Fruit fly (Drosophila melanogaster) whole organism: ENCODE data around the gene Gr10b.

Experiments
- CG8478 ChIP-seq: fragments of >200 bp; optimal IDR thresholded peaks from 2 replicates; lab custom pipeline; 2018; ENCODE audit warnings: inconsistent platforms
- pan ChIP-seq: fragments of >200 bp; optimal IDR thresholded peaks from 2 replicates; lab custom pipeline; 2017
- usp ChIP-seq: fragments of >200 bp; optimal IDR thresholded peaks from 2 replicates; lab custom pipeline; 2017; ENCODE audit warnings: missing biosample characterization, missing genetic modification characterization, mixed read lengths

- no peak for TF ChIP-seq usp (GFP tag; lab: Kevin White, UChicago)
- TF ChIP-seq CG8478 (lab: Kevin White, UChicago), result no peak
- TF ChIP-seq pan, result no peak
Measured at dm6 chrX:11409647-11410046, 3.3 kb downstream of the Gr10b start, which contains the start of gene CG15196.
